Worm (Caenorhabditis elegans): ENCODE data around the gene nlp-3.

nlp-3 gene

DNA sequence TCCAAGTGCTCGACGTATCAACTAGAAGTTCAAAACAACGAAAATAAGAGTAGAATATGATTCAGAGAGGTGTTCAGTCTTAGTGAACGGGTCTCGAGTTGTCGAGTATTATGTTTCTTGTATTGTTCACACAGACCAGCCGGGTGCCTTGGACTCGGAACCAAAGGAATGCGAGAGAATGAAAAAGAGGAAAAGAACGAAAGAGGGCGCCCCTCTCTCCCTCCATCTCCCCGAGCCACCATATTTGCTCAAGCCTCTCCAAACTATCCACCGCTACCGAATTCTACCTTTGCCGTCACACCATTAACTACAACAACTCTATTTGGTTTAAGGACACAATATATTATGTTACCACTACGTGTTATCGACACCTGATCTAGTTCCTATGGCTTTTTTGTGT is 16.5 kb downstream of the nlp-3 start:
- TF ChIP-seq F57A8.1 (GFP tag; optimal IDR thresholded peaks at IDR 0.05) (no peak), cebp-1 (GFP tag; IDR thresholded peaks at IDR 0.05) (no peak), cebp-1 (tag; optimal IDR thresholded peaks at IDR 0.05) (no peak), egl-44 (GFP tag; IDR thresholded peaks at IDR 0.05) (no peak), Y67H2A.10 (GFP tag; conservative IDR thresholded peaks at IDR 0.05) (no peak), nhr-80 (tag; optimal IDR thresholded peaks at IDR 0.05) (no peak), mcd-1 (GFP tag; IDR thresholded peaks at IDR 0.05) (no peak), madf-10 (tag; optimal IDR thresholded peaks at IDR 0.05) (no peak), K11D2.4 (GFP tag; IDR thresholded peaks at IDR 0.05) (no peak), F10E7.11 (tag; optimal IDR thresholded peaks at IDR 0.05) (no peak), rcor-1 (GFP tag; IDR thresholded peaks at IDR 0.05) (no peak), ztf-28 (GFP tag; IDR thresholded peaks at IDR 0.05) (no peak), attf-3 (GFP tag; conservative IDR thresholded peaks at IDR 0.05) (no peak), nfya-2 (GFP tag; IDR thresholded peaks at IDR 0.05) (no peak), pbrm-1 (GFP tag; IDR thresholded peaks at IDR 0.05) (no peak), F49E8.2 (tag; optimal IDR thresholded peaks at IDR 0.05; ENCODE audit: insufficient read depth) (no peak), ztf-22 (GFP tag; optimal IDR thresholded peaks at IDR 0.05) (no peak), snpc-4 (GFP tag; optimal IDR thresholded peaks at IDR 0.05) (no peak), snpc-4 (tag; optimal IDR thresholded peaks at IDR 0.05) (no peak), tbp1 (GFP tag; optimal IDR thresholded peaks at IDR 0.05) (no peak), bed-2 (GFP tag; IDR thresholded peaks at IDR 0.05) (no peak)

DNA sequence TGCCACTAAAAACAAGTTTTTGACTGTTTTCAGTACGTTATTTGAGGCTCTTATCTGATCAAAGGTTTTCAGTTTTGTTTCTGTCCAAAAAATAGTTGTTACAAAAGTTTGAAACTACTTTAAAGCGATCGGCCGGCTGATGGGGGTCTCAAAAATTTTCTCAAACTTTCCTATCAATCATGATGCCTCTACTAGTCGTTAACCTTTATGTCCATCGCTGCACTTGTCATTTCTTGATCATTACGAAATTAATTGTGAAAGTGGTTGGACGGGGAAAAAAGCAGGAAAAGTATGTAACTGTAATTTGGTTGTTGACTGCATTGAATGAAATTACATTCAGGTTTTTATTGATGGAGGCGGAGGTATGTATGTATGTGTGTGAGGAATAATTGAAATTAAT is 18.4 kb downstream of the nlp-3 start:
- TF ChIP-seq snpc-3.4 (tag; optimal IDR thresholded peaks at IDR 0.05) (no peak), unc-62 (GFP tag; optimal IDR thresholded peaks at IDR 0.05) (peak; percentile 2), cebp-1 (GFP tag; IDR thresholded peaks at IDR 0.05) (peak; percentile 73), cebp-1 (tag; optimal IDR thresholded peaks at IDR 0.05) (peak; percentile 78), nhr-80 (tag; optimal IDR thresholded peaks at IDR 0.05) (peak; percentile 43)

DNA sequence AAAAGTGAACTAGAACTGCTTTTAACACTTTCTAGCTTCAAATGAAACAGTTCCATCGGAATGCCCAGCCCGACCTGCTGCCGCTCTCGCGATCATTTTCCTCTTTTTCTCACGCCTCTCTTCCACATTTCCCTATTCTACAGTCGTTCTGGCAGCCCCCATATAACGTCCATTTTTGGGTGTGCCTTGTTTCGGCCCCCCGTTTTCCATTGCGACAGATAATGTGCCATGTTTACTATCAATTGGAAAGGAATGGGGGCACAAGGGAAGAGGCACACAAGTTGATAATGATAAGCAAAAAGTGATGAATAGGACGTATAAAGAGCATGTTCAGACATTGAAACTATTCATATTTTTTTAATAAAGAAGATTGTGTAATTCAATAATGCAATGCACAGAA is 19.2 kb downstream of the nlp-3 start:
- TF ChIP-seq nhr-120 (GFP tag; IDR thresholded peaks at IDR 0.05) (no peak), atf-7 (tag; optimal IDR thresholded peaks at IDR 0.05) (peak; percentile 1), nhr-90 (tag; optimal IDR thresholded peaks at IDR 0.05) (peak; percentile 37), ztf-26 (tag; optimal IDR thresholded peaks at IDR 0.05) (peak; percentile 23), chd-7 (tag; optimal IDR thresholded peaks at IDR 0.05) (peak; percentile 16), cebp-1 (GFP tag; IDR thresholded peaks at IDR 0.05) (peak; percentile 49; the same call in 1 of the 2 replicates), cebp-1 (tag; optimal IDR thresholded peaks at IDR 0.05) (no peak), ekl-4 (GFP tag; IDR thresholded peaks at IDR 0.05) (no peak), C17E4.6 (GFP tag; IDR thresholded peaks at IDR 0.05) (no peak), tbp1 (GFP tag; optimal IDR thresholded peaks at IDR 0.05) (peak; percentile 52), C06A6.2 (GFP tag; conservative IDR thresholded peaks at IDR 0.05) (no peak), egrh-3 (GFP tag; IDR thresholded peaks at IDR 0.05) (peak; percentile 11; the same call in 1 of the 2 replicates), nhr-80 (tag; optimal IDR thresholded peaks at IDR 0.05) (peak; percentile 97), ceh-27 (GFP tag; optimal IDR thresholded peaks at IDR 0.05) (no peak), Y56A3A.18 (GFP tag; IDR thresholded peaks at IDR 0.05) (0 out of 2 replicates have a peak, but pooled peaks have one; percentile 64), let-607 (tag; optimal IDR thresholded peaks at IDR 0.05) (peak in 1 of 2 experiments; percentile 10), mcd-1 (GFP tag; IDR thresholded peaks at IDR 0.05) (no peak), nfyb-1 (GFP tag; IDR thresholded peaks at IDR 0.05) (no peak), ztf-22 (GFP tag; optimal IDR thresholded peaks at IDR 0.05) (peak; percentile 58), egl-44 (GFP tag; IDR thresholded peaks at IDR 0.05) (peak; percentile 61; the same call in 1 of the 2 replicates), dox-1 (GFP tag; IDR thresholded peaks at IDR 0.05) (peak; percentile 82), aptf-3 (GFP tag; IDR thresholded peaks at IDR 0.05) (no peak), ets-4 (GFP tag; optimal IDR thresholded peaks at IDR 0.05) (peak; percentile 33)

Measured in whole organism, young adult.